Fruit fly (Drosophila melanogaster): Measurements from ENCODE around the gene CG9265.

dm6 chr2L:21107651-21108489, 36.6 kb upstream of the CG9265 start:
- no peak for TF ChIP-seq GATAd (GFP tag; optimal IDR thresholded peaks at IDR 0.05)
- no peak for TF ChIP-seq Sp1 (GFP tag; optimal IDR thresholded peaks at IDR 0.05)
- TF ChIP-seq CrebA (GFP tag; optimal IDR thresholded peaks at IDR 0.05; ENCODE audit: borderline replicate concordance) = no peak
- peak; percentile 48 for TF ChIP-seq h (GFP tag; optimal IDR thresholded peaks at IDR 0.05)
- TF ChIP-seq pan (optimal IDR thresholded peaks at IDR 0.05) = no peak
- no peak for TF ChIP-seq br (GFP tag; optimal IDR thresholded peaks at IDR 0.05)
- TF ChIP-seq CG9705 (GFP tag; optimal IDR thresholded peaks at IDR 0.05) = no peak
- no peak for TF ChIP-seq Abd-B (GFP tag; optimal IDR thresholded peaks at IDR 0.05)
- peak; percentile 31 for TF ChIP-seq ey (GFP tag; optimal IDR thresholded peaks at IDR 0.05)
- TF ChIP-seq dsf (GFP tag; optimal IDR thresholded peaks at IDR 0.05; ENCODE audit: borderline replicate concordance) = no peak
- no peak for TF ChIP-seq lola (GFP tag; optimal IDR thresholded peaks at IDR 0.05)
- TF ChIP-seq usp (GFP tag; optimal IDR thresholded peaks at IDR 0.05) = no peak

All from whole organism, wandering third instar larva.